Worm (Caenorhabditis elegans) whole organism, mixed stage, embryonic: ENCODE measurements around the gene rfs-1.

Source experiments
- hlh-1 ChIP-seq: fragments of 150-350 bp; optimal IDR thresholded peaks from 2 replicates; lab custom pipeline; 2014; ENCODE audit warnings: missing biosample characterization, missing genetic modification reagents, missing genetic modification characterization
- lin-13 ChIP-seq: fragments of 150-350 bp; optimal IDR thresholded peaks from 2 replicates; lab custom pipeline; 2014; ENCODE audit warnings: missing biosample characterization, missing genetic modification characterization
- lsy-2 ChIP-seq: fragments of 150-350 bp; optimal IDR thresholded peaks from 2 replicates; lab custom pipeline; 2014; ENCODE audit warnings: missing biosample characterization, missing genetic modification characterization
- mls-2 ChIP-seq: sonication (generic microtip); optimal IDR thresholded peaks from 2 replicates; lab custom pipeline; 2016; ENCODE audit warnings: mild to moderate bottlenecking, missing genetic modification characterization, moderate library complexity, missing compliant biosample characterization
- pha-4 ChIP-seq: fragments of 150-350 bp; optimal IDR thresholded peaks from 2 replicates; lab custom pipeline; 2018; ENCODE audit warnings: missing biosample characterization, missing genetic modification reagents, missing genetic modification characterization
- snpc-4 ChIP-seq: fragments of 150-350 bp; optimal IDR thresholded peaks from 2 replicates; lab custom pipeline; 2014; ENCODE audit warnings: missing biosample characterization, missing genetic modification characterization

- TF ChIP-seq pha-4 (no peak), lsy-2 (tag; lab: Kevin White, UChicago) (no peak), lin-13 (tag; lab: Kevin White, UChicago) (no peak), hlh-1 (tag; lab: Kevin White, UChicago) (no peak), mls-2 (no peak), snpc-4 (tag; lab: Kevin White, UChicago) (no peak)
Observed at ce11 chrIII:8249381-8249780, 23.1 kb downstream of the rfs-1 start, which contains the start of the genes C02F5.10 and C02F5.2.
